Fruit fly (Drosophila melanogaster) whole organism, adult: Measurements from ENCODE around the gene CG1965.

Experiments
- CG11617 ChIP-seq: fragments of 200-800 bp; sonication (Bioruptor generic); optimal IDR thresholded peaks from 2 replicates; lab custom pipeline; 2017; ENCODE audit warnings: mild to moderate bottlenecking, missing biosample characterization, missing genetic modification reagents, missing genetic modification characterization
- CG12768 ChIP-seq: fragments of 200-800 bp; sonication (Bioruptor generic); optimal IDR thresholded peaks from 2 replicates; lab custom pipeline; 2017; ENCODE audit warnings: missing biosample characterization, missing genetic modification characterization, mild to moderate bottlenecking, moderate library complexity, missing genetic modification reagents
- CG14711 ChIP-seq: fragments of 200-800 bp; sonication (Bioruptor generic); optimal IDR thresholded peaks from 2 replicates; lab custom pipeline; 2018; ENCODE audit warnings: missing biosample characterization, mild to moderate bottlenecking, missing genetic modification characterization, moderate library complexity
- CG1620 ChIP-seq: fragments of 200-800 bp; sonication (Bioruptor generic); optimal IDR thresholded peaks from 2 replicates; lab custom pipeline; 2016; ENCODE audit warnings: missing biosample characterization, missing genetic modification characterization
- CG33017 ChIP-seq: fragments of 200-800 bp; sonication (Bioruptor generic); optimal IDR thresholded peaks from 2 replicates; lab custom pipeline; 2018; ENCODE audit warnings: missing biosample characterization, mild to moderate bottlenecking, missing genetic modification characterization, moderate library complexity
- CG5204 ChIP-seq: fragments of 200-800 bp; sonication (Bioruptor generic); optimal IDR thresholded peaks from 2 replicates; lab custom pipeline; 2016; ENCODE audit warnings: missing biosample characterization, missing genetic modification characterization
- CG7045 ChIP-seq: fragments of 200-800 bp; sonication (Bioruptor generic); optimal IDR thresholded peaks from 2 replicates; lab custom pipeline; 2017; ENCODE audit warnings: missing biosample characterization, mild to moderate bottlenecking, missing genetic modification characterization
- CG7101 ChIP-seq: fragments of 200-800 bp; sonication (Bioruptor generic); optimal IDR thresholded peaks from 2 replicates; lab custom pipeline; 2018; ENCODE audit warnings: missing biosample characterization, mild to moderate bottlenecking, missing genetic modification characterization, moderate library complexity
- Clk ChIP-seq: fragments of 200-800 bp; sonication (Bioruptor generic); optimal IDR thresholded peaks from 2 replicates; lab custom pipeline; 2017; ENCODE audit warnings: missing biosample characterization, missing genetic modification characterization
- Crg-1 ChIP-seq: fragments of 200-800 bp; sonication (Bioruptor generic); optimal IDR thresholded peaks from 2 replicates; lab custom pipeline; 2016; ENCODE audit warnings: missing biosample characterization, missing genetic modification characterization
- Hr96 ChIP-seq: fragments of 200-800 bp; sonication (Bioruptor generic); optimal IDR thresholded peaks from 2 replicates; lab custom pipeline; 2016; ENCODE audit warnings: missing biosample characterization, missing genetic modification characterization
- Mnt ChIP-seq: fragments of 200-800 bp; sonication (Bioruptor generic); optimal IDR thresholded peaks from 2 replicates; lab custom pipeline; 2016; ENCODE audit warnings: missing biosample characterization, mild to moderate bottlenecking, missing genetic modification characterization
- bab1 ChIP-seq: fragments of 200-800 bp; sonication (Bioruptor generic); optimal IDR thresholded peaks from 3 replicates; lab custom pipeline; 2019; ENCODE audit warnings: missing biosample characterization, mild to moderate bottlenecking, missing genetic modification characterization, moderate library complexity
- cic ChIP-seq: fragments of 200-800 bp; sonication (Bioruptor generic); optimal IDR thresholded peaks from 2 replicates; lab custom pipeline; 2017; ENCODE audit warnings: missing biosample characterization, mild to moderate bottlenecking, missing genetic modification characterization, moderate library complexity
- cnc ChIP-seq, 2 experiments: fragments of >200 bp; optimal IDR thresholded peaks; 2 replicates each; lab custom pipeline; 2017
- kay ChIP-seq: fragments of 200-800 bp; sonication (Bioruptor generic); peaks from one replicate; lab custom pipeline; 2016; ENCODE audit warnings: missing biosample characterization, missing genetic modification characterization, borderline replicate concordance
- ovo ChIP-seq: fragments of 200-800 bp; sonication (Bioruptor generic); optimal IDR thresholded peaks from 2 replicates; lab custom pipeline; 2016; ENCODE audit warnings: missing biosample characterization, missing genetic modification characterization
- pad ChIP-seq: fragments of 200-800 bp; sonication (Bioruptor generic); optimal IDR thresholded peaks from 3 replicates; lab custom pipeline; 2017; ENCODE audit warnings: missing biosample characterization, missing genetic modification characterization, mild to moderate bottlenecking, moderate library complexity, missing genetic modification reagents
- tj ChIP-seq: fragments of 200-800 bp; sonication (Bioruptor generic); optimal IDR thresholded peaks from 3 replicates; lab custom pipeline; 2017; ENCODE audit warnings: missing biosample characterization, mild to moderate bottlenecking, missing genetic modification characterization, moderate library complexity
- toe ChIP-seq: fragments of 200-800 bp; sonication (Bioruptor generic); optimal IDR thresholded peaks from 2 replicates; lab custom pipeline; 2016; ENCODE audit warnings: missing biosample characterization, missing genetic modification characterization

CG1965 gene

dm6 chr3R:7111206-7111858 lies 44.1 kb downstream of the CG1965 start:
- no peak for TF ChIP-seq CG5204 (GFP tag; lab: Kevin White, UChicago)
- TF ChIP-seq tj (GFP tag; lab: Kevin White, UChicago): no peak
- no peak for TF ChIP-seq pad (GFP tag; lab: Kevin White, UChicago)
- TF ChIP-seq CG1620: no peak
- no peak for TF ChIP-seq CG12768
- no peak for TF ChIP-seq CG14711 (tag; lab: Kevin White, UChicago)
- TF ChIP-seq cic (GFP tag; lab: Kevin White, UChicago): no peak
- TF ChIP-seq ovo: no peak
- TF ChIP-seq bab1: no peak
- no peak for TF ChIP-seq CG7101 (tag; lab: Kevin White, UChicago)
- TF ChIP-seq Hr96 (GFP tag; lab: Kevin White, UChicago): no peak
- no peak for TF ChIP-seq Crg-1 (GFP tag; lab: Kevin White, UChicago)
- TF ChIP-seq toe: no peak
- TF ChIP-seq CG7045 (GFP tag; lab: Kevin White, UChicago): no peak
- TF ChIP-seq kay (GFP tag; lab: Kevin White, UChicago): no peak
- TF ChIP-seq CG11617 (GFP tag; lab: Kevin White, UChicago): no peak
- no peak for TF ChIP-seq cnc (optimal IDR thresholded peaks at IDR 0.05; lab: Kevin White, UChicago)
- no peak for TF ChIP-seq Clk (GFP tag; lab: Kevin White, UChicago)
- TF ChIP-seq Mnt (GFP tag; lab: Kevin White, UChicago): no peak
- no peak for TF ChIP-seq CG33017 (tag; lab: Kevin White, UChicago)

dm6 chr3R:7112977-7113376 lies 45.8 kb downstream of the CG1965 start:
- no peak for TF ChIP-seq CG7101 (tag; lab: Kevin White, UChicago)
- no peak for TF ChIP-seq ovo
- TF ChIP-seq Crg-1 (GFP tag; lab: Kevin White, UChicago): no peak
- no peak for TF ChIP-seq Mnt (GFP tag; lab: Kevin White, UChicago)
- TF ChIP-seq CG7045 (GFP tag; lab: Kevin White, UChicago): no peak
- no peak for TF ChIP-seq CG14711 (tag; lab: Kevin White, UChicago)
- TF ChIP-seq Clk (GFP tag; lab: Kevin White, UChicago): no peak
- TF ChIP-seq kay (GFP tag; lab: Kevin White, UChicago): no peak
- no peak for TF ChIP-seq CG1620
- TF ChIP-seq CG12768: no peak
- no peak for TF ChIP-seq CG33017 (tag; lab: Kevin White, UChicago)
- TF ChIP-seq cnc (optimal IDR thresholded peaks at IDR 0.05; lab: Kevin White, UChicago): no peak
- no peak for TF ChIP-seq pad (GFP tag; lab: Kevin White, UChicago)
- TF ChIP-seq CG5204 (GFP tag; lab: Kevin White, UChicago): no peak
- TF ChIP-seq tj (GFP tag; lab: Kevin White, UChicago): no peak

- TF ChIP-seq CG12768 (no peak), CG7045 (GFP tag; lab: Kevin White, UChicago) (no peak), cic (GFP tag; lab: Kevin White, UChicago) (no peak), Crg-1 (GFP tag; lab: Kevin White, UChicago) (no peak), CG11617 (GFP tag; lab: Kevin White, UChicago) (no peak), CG5204 (GFP tag; lab: Kevin White, UChicago) (no peak), Mnt (GFP tag; lab: Kevin White, UChicago) (no peak), CG14711 (tag; lab: Kevin White, UChicago) (no peak), bab1 (no peak), toe (no peak), Hr96 (GFP tag; lab: Kevin White, UChicago) (no peak), cnc (optimal IDR thresholded peaks at IDR 0.05; lab: Kevin White, UChicago) (no peak), Clk (GFP tag; lab: Kevin White, UChicago) (no peak), pad (GFP tag; lab: Kevin White, UChicago) (no peak), kay (GFP tag; lab: Kevin White, UChicago) (no peak), CG33017 (tag; lab: Kevin White, UChicago) (no peak), tj (GFP tag; lab: Kevin White, UChicago) (no peak), ovo (no peak)
These were observed 49.3 kb downstream of the CG1965 start for dm6 chr3R:7116511-7116910.

dm6 chr3R:7117590-7117989 lies 50.4 kb downstream of the CG1965 start, which contains the start of gene Mlp84B:
Mlp84B (minus strand) TSS chr3R:7117732.
- TF ChIP-seq CG11617 (GFP tag; lab: Kevin White, UChicago) (no peak), CG33017 (tag; lab: Kevin White, UChicago) (no peak), ovo (no peak), pad (GFP tag; lab: Kevin White, UChicago) (no peak), Crg-1 (GFP tag; lab: Kevin White, UChicago) (no peak)
